Fruit fly (Drosophila melanogaster) whole organism, embryonic: ENCODE results near the gene Vps29.
A peak's percentile ranks its signal among the peaks of the same experiment; 100 is the strongest.

ENCODE experiments used
- Abd-B ChIP-seq: fragments of 200-800 bp; sonication (Bioruptor generic); optimal IDR thresholded peaks from 2 replicates; lab custom pipeline; 2018; ENCODE audit warnings: missing biosample characterization, mild to moderate bottlenecking, missing genetic modification characterization, moderate library complexity
- CG10366 ChIP-seq: fragments of 200-800 bp; sonication (Bioruptor generic); IDR thresholded peaks from 2 replicates; pipeline ENCODE4 v1.3.6; 2022; ENCODE audit warnings: missing biosample characterization, missing genetic modification characterization
- CG10431 ChIP-seq: fragments of 200-800 bp; sonication (Bioruptor generic); optimal IDR thresholded peaks from 3 replicates; lab custom pipeline; 2018; ENCODE audit warnings: missing biosample characterization, mild to moderate bottlenecking, missing genetic modification characterization
- CG11398 ChIP-seq: fragments of 200-800 bp; sonication (Bioruptor generic); optimal IDR thresholded peaks from 2 replicates; lab custom pipeline; 2016; ENCODE audit warnings: missing biosample characterization, missing genetic modification characterization
- CG14860 ChIP-seq: fragments of 200-800 bp; sonication (Bioruptor generic); IDR thresholded peaks from 3 replicates; pipeline ENCODE4 v1.3.6; 2022; ENCODE audit warnings: missing biosample characterization, missing genetic modification characterization; ENCODE audit not compliant: partially characterized antibody
- CG15073 ChIP-seq: fragments of 200-800 bp; sonication (Bioruptor generic); optimal IDR thresholded peaks from 2 replicates; lab custom pipeline; 2016; ENCODE audit warnings: missing biosample characterization, missing genetic modification characterization
- CG17186 ChIP-seq: fragments of 200-800 bp; sonication (Bioruptor generic); optimal IDR thresholded peaks from 3 replicates; lab custom pipeline; 2017; ENCODE audit warnings: missing biosample characterization, missing genetic modification reagents, missing genetic modification characterization
- CG18011 ChIP-seq: fragments of 200-800 bp; sonication (Bioruptor generic); optimal IDR thresholded peaks from 2 replicates; lab custom pipeline; 2017; ENCODE audit warnings: missing biosample characterization, missing genetic modification characterization, mild to moderate bottlenecking, moderate library complexity, missing genotype
- CG18476 ChIP-seq: fragments of 200-800 bp; sonication (Bioruptor generic); optimal IDR thresholded peaks from 2 replicates; lab custom pipeline; 2016; ENCODE audit warnings: missing biosample characterization, mild to moderate bottlenecking, missing genetic modification characterization
- CG2120 ChIP-seq: fragments of 200-800 bp; sonication (Bioruptor generic); optimal IDR thresholded peaks from 3 replicates; lab custom pipeline; 2016; ENCODE audit warnings: missing biosample characterization, missing genetic modification characterization
- CG2875 ChIP-seq: fragments of 200-800 bp; sonication (Bioruptor generic); optimal IDR thresholded peaks from 2 replicates; lab custom pipeline; 2017; ENCODE audit warnings: missing biosample characterization, mild to moderate bottlenecking, missing genetic modification characterization, missing genetic modification reagents
- CG30431 ChIP-seq: fragments of 200-800 bp; sonication (Bioruptor generic); optimal IDR thresholded peaks from 2 replicates; lab custom pipeline; 2017; ENCODE audit warnings: missing biosample characterization, missing genetic modification characterization
- CG32532 ChIP-seq: fragments of 200-800 bp; sonication (Bioruptor generic); IDR thresholded peaks from 2 replicates; pipeline ENCODE4 v1.3.6; 2022; ENCODE audit warnings: missing biosample characterization, missing genetic modification characterization
- CG4820 ChIP-seq: fragments of 200-800 bp; sonication (Bioruptor generic); optimal IDR thresholded peaks from 3 replicates; lab custom pipeline; 2016; ENCODE audit warnings: missing biosample characterization, missing genetic modification characterization
- CG8765 ChIP-seq: fragments of 200-800 bp; sonication (Bioruptor generic); IDR thresholded peaks from 2 replicates; pipeline ENCODE4 v1.3.6; 2022; ENCODE audit warnings: missing biosample characterization, missing genetic modification characterization
- CG9215 ChIP-seq: fragments of 200-800 bp; sonication (Bioruptor generic); IDR thresholded peaks from 2 replicates; pipeline ENCODE4 v1.3.6; 2022; ENCODE audit warnings: missing biosample characterization, missing genetic modification characterization
- CG9727 ChIP-seq: fragments of 200-800 bp; sonication (Bioruptor generic); optimal IDR thresholded peaks from 3 replicates; lab custom pipeline; 2017; ENCODE audit warnings: missing biosample characterization, mild to moderate bottlenecking, missing genetic modification characterization
- CG9797 ChIP-seq: fragments of 200-800 bp; sonication (Bioruptor generic); optimal IDR thresholded peaks from 3 replicates; lab custom pipeline; 2018; ENCODE audit warnings: missing biosample characterization, mild to moderate bottlenecking, missing genetic modification characterization
- Dfd ChIP-seq, 2 experiments: fragments of >200 bp; optimal IDR thresholded peaks; 2 replicates each; lab custom pipeline; 2017; ENCODE audit warnings: missing biosample characterization in 2 of 2, missing genetic modification characterization in 2 of 2
- Ets65A ChIP-seq: fragments of 200-800 bp; sonication (Bioruptor generic); peaks from one replicate; lab custom pipeline; 2016; ENCODE audit warnings: missing biosample characterization, missing genetic modification characterization
- HLH3B ChIP-seq: fragments of 200-800 bp; sonication (Bioruptor generic); IDR thresholded peaks from 2 replicates; pipeline ENCODE4 v1.3.6; 2022; ENCODE audit warnings: missing biosample characterization, missing genetic modification characterization
- Hmx ChIP-seq: fragments of 200-800 bp; sonication (Bioruptor generic); optimal IDR thresholded peaks from 2 replicates; lab custom pipeline; 2016; ENCODE audit warnings: missing biosample characterization, missing genetic modification characterization
- Hr39 ChIP-seq: fragments of >200 bp; optimal IDR thresholded peaks from 2 replicates; lab custom pipeline; 2017
- Hr51 ChIP-seq, 2 experiments: fragments of 200-800 bp; sonication (Bioruptor generic); optimal IDR thresholded peaks; 2 replicates in 1 of 2; 3 replicates in 1 of 2; lab custom pipeline; 2016 to 2018; ENCODE audit warnings: missing biosample characterization in 2 of 2, missing genetic modification characterization in 2 of 2, mild to moderate bottlenecking in 1 of 2, moderate library complexity in 1 of 2
- Kr ChIP-seq: fragments of 200-800 bp; sonication (Bioruptor generic); optimal IDR thresholded peaks from 2 replicates; lab custom pipeline; 2017; ENCODE audit warnings: missing biosample characterization, mild to moderate bottlenecking, missing genetic modification characterization
- Lpt ChIP-seq: fragments of >200 bp; optimal IDR thresholded peaks from 2 replicates; lab custom pipeline; 2018; ENCODE audit warnings: missing biosample characterization, missing genetic modification characterization
- Opbp ChIP-seq: fragments of 200-800 bp; sonication (Bioruptor generic); IDR thresholded peaks from 3 replicates; pipeline ENCODE4 v1.3.6; 2022; ENCODE audit warnings: missing biosample characterization, missing genetic modification characterization; ENCODE audit not compliant: partially characterized antibody
- Ptx1 ChIP-seq: fragments of 200-800 bp; sonication (Bioruptor generic); IDR thresholded peaks from 2 replicates; pipeline ENCODE4 v1.3.6; 2022; ENCODE audit warnings: missing biosample characterization, missing genetic modification characterization
- Rx ChIP-seq: fragments of 200-800 bp; sonication (Bioruptor generic); IDR thresholded peaks from 2 replicates; pipeline ENCODE4 v1.3.6; 2022; ENCODE audit warnings: missing biosample characterization, missing genetic modification characterization
- Ssrp ChIP-seq: fragments of 200-800 bp; sonication (Bioruptor generic); optimal IDR thresholded peaks from 2 replicates; lab custom pipeline; 2018; ENCODE audit warnings: missing biosample characterization, mild to moderate bottlenecking, missing genetic modification characterization, moderate library complexity
- Stat92E ChIP-seq, 3 experiments: fragments of >200 bp in 2 of 3; fragments of 200-800 bp in 1 of 3; sonication (Bioruptor generic) in 1 of 3; optimal IDR thresholded peaks; 2 replicates each; lab custom pipeline; 2017 to 2019; ENCODE audit warnings: missing biosample characterization in 3 of 3, missing genetic modification characterization in 3 of 3, mild to moderate bottlenecking in 1 of 3, moderate library complexity in 1 of 3
- amos ChIP-seq: fragments of 200-800 bp; sonication (Bioruptor generic); IDR thresholded peaks from 2 replicates; pipeline ENCODE4 v1.3.6; 2022; ENCODE audit warnings: missing biosample characterization, missing genetic modification characterization; ENCODE audit not compliant: partially characterized antibody
- bowl ChIP-seq: fragments of 200-800 bp; sonication (Bioruptor generic); IDR thresholded peaks from 2 replicates; pipeline ENCODE4 v1.3.6; 2022; ENCODE audit warnings: missing biosample characterization, missing genetic modification characterization
- chinmo ChIP-seq: fragments of 200-800 bp; sonication (Bioruptor generic); IDR thresholded peaks from 4 replicates; pipeline ENCODE4 v1.3.6; 2022; ENCODE audit warnings: missing biosample characterization, missing genetic modification characterization; ENCODE audit not compliant: partially characterized antibody
- crol ChIP-seq: fragments of 200-800 bp; sonication (Bioruptor generic); IDR thresholded peaks from 2 replicates; pipeline ENCODE4 v1.3.6; 2022; ENCODE audit warnings: missing biosample characterization, missing genetic modification characterization
- dan ChIP-seq: fragments of 200-800 bp; sonication (Bioruptor generic); IDR thresholded peaks from 2 replicates; pipeline ENCODE4 v1.3.6; 2022; ENCODE audit warnings: missing biosample characterization, missing genetic modification characterization
- grau ChIP-seq: fragments of 200-800 bp; optimal IDR thresholded peaks from 3 replicates; lab custom pipeline; 2019; ENCODE audit warnings: missing biosample characterization, mild to moderate bottlenecking, missing genetic modification characterization, moderate library complexity
- gsb ChIP-seq: fragments of 200-800 bp; sonication (Bioruptor generic); IDR thresholded peaks from 2 replicates; pipeline ENCODE4 v1.3.6; 2022; ENCODE audit warnings: missing biosample characterization, missing genetic modification characterization
- knrl ChIP-seq: fragments of 200-800 bp; sonication (Bioruptor generic); IDR thresholded peaks from 3 replicates; pipeline ENCODE4 v1.3.6; 2022; ENCODE audit warnings: missing biosample characterization, missing genetic modification characterization; ENCODE audit not compliant: partially characterized antibody
- lmd ChIP-seq: fragments of 200-800 bp; sonication (Bioruptor generic); IDR thresholded peaks from 2 replicates; pipeline ENCODE4 v1.3.6; 2022; ENCODE audit warnings: missing biosample characterization, missing genetic modification characterization
- nerfin-2 ChIP-seq: fragments of 200-800 bp; sonication (Bioruptor generic); IDR thresholded peaks from 2 replicates; pipeline ENCODE4 v1.3.6; 2022; ENCODE audit warnings: missing biosample characterization, missing genetic modification characterization; ENCODE audit not compliant: partially characterized antibody
- pan ChIP-seq, 4 experiments: fragments of >200 bp in 3 of 4; fragments of 200-800 bp in 1 of 4; sonication (Bioruptor generic) in 1 of 4; optimal IDR thresholded peaks in 3 of 4; IDR thresholded peaks in 1 of 4; 2 replicates each; pipeline versions ENCODE4 v1.3.6 to Lab custom; 2017 to 2022; ENCODE audit warnings: missing biosample characterization in 2 of 4, missing genetic modification characterization in 2 of 4, mixed read lengths in 1 of 4
- ranshi ChIP-seq: fragments of 200-800 bp; sonication (Bioruptor generic); IDR thresholded peaks from 2 replicates; pipeline ENCODE4 v1.3.6; 2022; ENCODE audit warnings: missing biosample characterization, missing genetic modification characterization
- sens ChIP-seq: fragments of 200-800 bp; sonication (Bioruptor generic); peaks from one replicate; lab custom pipeline; 2016; ENCODE audit warnings: missing biosample characterization, missing genetic modification characterization
- stwl ChIP-seq: fragments of 200-800 bp; sonication (Bioruptor generic); optimal IDR thresholded peaks from 3 replicates; lab custom pipeline; 2018; ENCODE audit warnings: missing biosample characterization, mild to moderate bottlenecking, missing genetic modification characterization, moderate library complexity
- tin ChIP-seq: fragments of 200-800 bp; sonication (Bioruptor generic); optimal IDR thresholded peaks from 3 replicates; lab custom pipeline; 2016; ENCODE audit warnings: missing biosample characterization, missing genetic modification characterization
- trh ChIP-seq: fragments of 200-800 bp; sonication (Bioruptor generic); optimal IDR thresholded peaks from 2 replicates; lab custom pipeline; 2016; ENCODE audit warnings: missing biosample characterization, missing genetic modification characterization
- ttk ChIP-seq: fragments of 200-800 bp; sonication (Bioruptor generic); IDR thresholded peaks from 2 replicates; pipeline ENCODE4 v2.1.2; 2022; ENCODE audit warnings: missing biosample characterization, missing genetic modification characterization
- wor ChIP-seq: fragments of 200-800 bp; sonication (Bioruptor generic); IDR thresholded peaks from 2 replicates; pipeline ENCODE4 v1.3.6; 2022; ENCODE audit warnings: missing biosample characterization, missing genetic modification characterization
- zfh1 ChIP-seq: fragments of 200-800 bp; sonication (Bioruptor generic); IDR thresholded peaks from 3 replicates; pipeline ENCODE4 v1.3.6; 2022; ENCODE audit warnings: missing biosample characterization, missing genetic modification characterization

Vps29 gene

DNA sequence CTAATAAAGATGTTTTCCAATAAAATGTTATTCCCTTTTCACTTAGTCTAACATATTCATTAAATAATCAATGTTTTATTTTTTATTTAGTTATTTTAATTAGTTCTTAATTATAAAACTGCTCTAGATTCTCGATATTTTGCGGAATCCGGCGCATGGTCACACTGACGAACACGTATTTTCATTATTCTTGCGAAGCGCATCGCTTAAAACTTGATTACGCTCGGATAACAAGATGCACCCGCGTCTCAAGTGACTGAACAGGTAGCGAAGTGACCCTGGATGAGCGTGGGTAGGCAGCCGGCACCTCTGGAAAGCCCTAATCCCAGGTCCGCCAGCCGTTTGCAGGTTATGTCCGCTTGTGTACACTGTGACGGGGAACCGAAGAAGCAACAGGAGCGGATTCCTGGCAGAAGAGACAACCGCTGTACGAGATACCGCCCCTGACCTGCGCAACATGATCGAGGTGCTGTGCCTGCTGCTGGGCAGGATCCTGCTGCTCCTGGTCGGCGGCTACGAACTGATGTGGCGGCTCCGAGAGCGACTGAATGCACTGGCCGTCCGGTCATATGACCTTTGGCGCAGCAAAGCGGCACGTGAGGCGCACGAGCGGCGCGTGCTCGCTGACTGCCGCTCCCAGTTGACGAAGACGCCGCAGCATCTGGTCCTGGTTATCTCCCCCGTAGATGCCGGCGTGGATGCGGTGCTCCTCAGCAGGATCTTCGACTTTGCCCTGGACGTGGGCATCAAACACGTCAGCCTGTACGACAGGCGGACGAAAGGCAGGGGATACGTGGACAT lies 8.2 kb downstream of the Vps29 start, which contains the start of gene Tango14 (continued):
- TF ChIP-seq trh (GFP tag; lab: Kevin White, UChicago): no peak
- TF ChIP-seq pan (optimal IDR thresholded peaks at IDR 0.05; lab: Kevin White, UChicago): no peak
- TF ChIP-seq pan (GFP tag; optimal IDR thresholded peaks at IDR 0.05 in 1 of 2, IDR thresholded peaks at IDR 0.05 in 1 of 2): no peak
- TF ChIP-seq CG11398 (GFP tag; lab: Kevin White, UChicago): no peak
- no peak for TF ChIP-seq Ssrp (tag; lab: Kevin White, UChicago)
- no peak for TF ChIP-seq amos
- TF ChIP-seq dan (GFP tag; lab: Robert Waterston, UW): no peak
- no peak for TF ChIP-seq CG32532 (GFP tag; lab: Robert Waterston, UW)
- no peak for TF ChIP-seq ttk (GFP tag; lab: Robert Waterston, UW)
- no peak for TF ChIP-seq CG9215 (GFP tag; lab: Robert Waterston, UW)
- peak; percentile 52; the same call in 1 of the 2 replicates for TF ChIP-seq nerfin-2 (GFP tag; lab: Robert Waterston, UW)
- no peak for TF ChIP-seq CG18476 (GFP tag; lab: Kevin White, UChicago)
- no peak for TF ChIP-seq grau (tag; lab: Kevin White, UChicago)
- no peak for TF ChIP-seq stwl (tag; lab: Kevin White, UChicago)
- no peak for TF ChIP-seq tin (GFP tag; lab: Kevin White, UChicago)
- TF ChIP-seq Dfd (GFP tag; optimal IDR thresholded peaks at IDR 0.05; lab: Kevin White, UChicago): no peak
- no peak for TF ChIP-seq Lpt
- no peak for TF ChIP-seq CG17186 (GFP tag; lab: Kevin White, UChicago)
- TF ChIP-seq gsb (GFP tag; lab: Robert Waterston, UW): no peak
- TF ChIP-seq CG30431 (GFP tag; lab: Kevin White, UChicago): no peak
- no peak for TF ChIP-seq Hmx (GFP tag; lab: Kevin White, UChicago)
- TF ChIP-seq CG8765 (GFP tag; lab: Robert Waterston, UW): no peak
- no peak for TF ChIP-seq CG2120 (GFP tag; lab: Kevin White, UChicago)
- TF ChIP-seq Opbp: no peak
- no peak for TF ChIP-seq bowl (GFP tag; lab: Robert Waterston, UW)
- TF ChIP-seq zfh1: 0 out of 3 replicates have a peak, but pooled peaks have one; percentile 28
- TF ChIP-seq CG2875 (GFP tag; lab: Kevin White, UChicago): no peak
- no peak for TF ChIP-seq knrl (GFP tag; lab: Robert Waterston, UW)
- no peak for TF ChIP-seq Stat92E (GFP tag; optimal IDR thresholded peaks at IDR 0.05; lab: Kevin White, UChicago)
- no peak for TF ChIP-seq CG10431 (GFP tag; lab: Kevin White, UChicago)
- TF ChIP-seq Abd-B (GFP tag; lab: Kevin White, UChicago): no peak
- TF ChIP-seq CG18011: no peak
- TF ChIP-seq CG9727 (GFP tag; lab: Kevin White, UChicago): no peak
- peak; percentile 37 for TF ChIP-seq Ets65A (GFP tag; lab: Kevin White, UChicago)
- TF ChIP-seq Kr (GFP tag; lab: Kevin White, UChicago): no peak
- TF ChIP-seq chinmo (GFP tag; lab: Robert Waterston, UW): 0 out of 4 replicates have a peak, but pooled peaks have one; percentile 34
- no peak for TF ChIP-seq lmd
- TF ChIP-seq CG10366 (GFP tag; lab: Robert Waterston, UW): no peak
- TF ChIP-seq Hr39 (lab: Kevin White, UChicago): no peak
- no peak for TF ChIP-seq CG15073 (GFP tag; lab: Kevin White, UChicago)
- TF ChIP-seq crol (GFP tag; lab: Robert Waterston, UW): no peak
- TF ChIP-seq wor (GFP tag; lab: Robert Waterston, UW): no peak
- no peak for TF ChIP-seq CG14860 (GFP tag; lab: Robert Waterston, UW)
- no peak for TF ChIP-seq Ptx1 (GFP tag; lab: Robert Waterston, UW)
- TF ChIP-seq Rx (GFP tag; lab: Robert Waterston, UW): 0 out of 2 replicates have a peak, but pooled peaks have one; percentile 2
- peak; percentile 24 for TF ChIP-seq CG9797 (GFP tag; lab: Kevin White, UChicago)
- no peak for TF ChIP-seq Hr51 (GFP tag; optimal IDR thresholded peaks at IDR 0.05; lab: Kevin White, UChicago)
- TF ChIP-seq sens: peak; percentile 59
- no peak for TF ChIP-seq CG4820 (GFP tag; lab: Kevin White, UChicago)
- TF ChIP-seq HLH3B: no peak
- TF ChIP-seq ranshi (GFP tag; lab: Robert Waterston, UW): no peak
